Worm (Caenorhabditis elegans): ENCODE data around the gene tos-1.

- TF ChIP-seq him-1 (tag; optimal IDR thresholded peaks at IDR 0.05) (peak; percentile 96), W03F9.2 (tag; optimal IDR thresholded peaks at IDR 0.05) (peak; percentile 89), dao-5 (tag; optimal IDR thresholded peaks at IDR 0.05) (no peak)
Observed at ce11 chrV:9343629-9344624, at the start of gene tos-1.
